Worm (Caenorhabditis elegans) whole organism, L4/young adult: ENCODE measurements around the gene sri-10.

ENCODE experiments used
- W03F9.2 ChIP-seq: fragments of 150-350 bp; optimal IDR thresholded peaks from 2 replicates; lab custom pipeline; 2014; ENCODE audit warnings: missing biosample characterization, missing genetic modification characterization
- him-1 ChIP-seq: sonication (generic microtip); optimal IDR thresholded peaks from 2 replicates; lab custom pipeline; 2016; ENCODE audit warnings: missing genotype, missing genetic modification reagents, missing genetic modification characterization, missing compliant biosample characterization

ce11 chrV:18811360-18811759 is 5.1 kb upstream of the sri-10 start, which contains the start of gene C54E10.7:
- no peak for TF ChIP-seq him-1 (tag; lab: Kevin White, UChicago)
- TF ChIP-seq W03F9.2 = no peak
